Fruit fly (Drosophila melanogaster) whole organism, wandering third instar larva: ENCODE data around the gene Vps8.

Experiments
- Abd-B ChIP-seq: fragments of >200 bp; optimal IDR thresholded peaks from 2 replicates; lab custom pipeline; 2017; ENCODE audit warnings: missing biosample characterization, missing genetic modification characterization
- Hnf4 ChIP-seq: fragments of 200-800 bp; sonication (Bioruptor generic); optimal IDR thresholded peaks from 2 replicates; lab custom pipeline; 2016; ENCODE audit warnings: missing biosample characterization, mild to moderate bottlenecking, missing genetic modification characterization
- Hr78 ChIP-seq: fragments of >200 bp; optimal IDR thresholded peaks from 2 replicates; lab custom pipeline; 2017; ENCODE audit warnings: missing biosample characterization, missing genetic modification characterization
- Mio ChIP-seq: sonication (Bioruptor generic); optimal IDR thresholded peaks from 2 replicates; lab custom pipeline; 2016; ENCODE audit warnings: missing biosample characterization, missing genetic modification characterization
- OdsH ChIP-seq: fragments of 200-800 bp; sonication (Bioruptor generic); optimal IDR thresholded peaks from 2 replicates; lab custom pipeline; 2016; ENCODE audit warnings: missing biosample characterization, mild to moderate bottlenecking, missing genetic modification characterization
- Sp1 ChIP-seq: fragments of 200-800 bp; sonication (Bioruptor generic); optimal IDR thresholded peaks from 3 replicates; lab custom pipeline; 2019; ENCODE audit warnings: missing biosample characterization, mild to moderate bottlenecking, missing genetic modification characterization, moderate library complexity
- Vsx2 ChIP-seq: fragments of 200-300, 225-300 bp; sonication (Bioruptor generic); optimal IDR thresholded peaks from 2 replicates; lab custom pipeline; 2018; ENCODE audit warnings: missing biosample characterization, missing genetic modification characterization; ENCODE audit not compliant: partially characterized antibody
- br ChIP-seq: fragments of 200-800 bp; sonication (Bioruptor generic); optimal IDR thresholded peaks from 2 replicates; lab custom pipeline; 2016; ENCODE audit warnings: missing biosample characterization, missing genetic modification characterization
- ey ChIP-seq: fragments of 200-800 bp; sonication (Bioruptor generic); optimal IDR thresholded peaks from 2 replicates; lab custom pipeline; 2016; ENCODE audit warnings: missing biosample characterization, missing genetic modification characterization
- h ChIP-seq: fragments of 200-800 bp; sonication (Bioruptor generic); optimal IDR thresholded peaks from 3 replicates; lab custom pipeline; 2016; ENCODE audit warnings: missing biosample characterization, mild to moderate bottlenecking, missing genetic modification characterization
- lola ChIP-seq: fragments of >200 bp; optimal IDR thresholded peaks from 2 replicates; lab custom pipeline; 2017; ENCODE audit warnings: missing biosample characterization, missing genetic modification characterization
- pan ChIP-seq: fragments of >200 bp; optimal IDR thresholded peaks from 2 replicates; lab custom pipeline; 2017
- psq ChIP-seq: fragments of 200-800 bp; sonication (Bioruptor generic); optimal IDR thresholded peaks from 3 replicates; lab custom pipeline; 2017; ENCODE audit warnings: missing biosample characterization, mild to moderate bottlenecking, missing genetic modification characterization, moderate library complexity
- sv ChIP-seq: fragments of 200-800 bp; sonication (Bioruptor generic); optimal IDR thresholded peaks from 3 replicates; lab custom pipeline; 2016; ENCODE audit warnings: missing biosample characterization, missing genetic modification characterization

DNA sequence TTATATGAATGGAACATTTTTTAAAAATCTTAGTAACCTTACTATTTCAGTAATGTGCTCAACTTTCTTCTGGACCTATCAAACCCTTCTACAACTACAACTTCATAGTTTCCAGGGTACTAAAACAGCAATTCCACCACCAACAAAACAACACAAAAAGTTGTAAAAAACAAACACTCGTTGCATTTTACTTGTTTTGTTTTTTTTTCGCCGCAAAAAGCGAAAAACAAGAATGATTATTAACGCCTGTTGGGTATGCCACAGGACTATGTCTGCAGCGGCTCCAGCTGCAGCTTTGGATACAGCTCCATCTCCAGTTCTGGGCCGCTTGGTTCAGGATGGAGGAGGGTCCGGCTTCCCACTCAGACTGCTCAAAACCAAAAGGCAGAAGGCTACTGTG is 47.4 kb downstream of the Vps8 start:
- TF ChIP-seq Vsx2 (no peak), Hr78 (GFP tag; lab: Kevin White, UChicago) (no peak), Hnf4 (GFP tag; lab: Kevin White, UChicago) (no peak), br (GFP tag; lab: Kevin White, UChicago) (no peak), Sp1 (GFP tag; lab: Kevin White, UChicago) (no peak), pan (lab: Kevin White, UChicago) (no peak), Abd-B (GFP tag; lab: Kevin White, UChicago) (no peak), OdsH (no peak), Mio (GFP tag; lab: Kevin White, UChicago) (no peak), psq (GFP tag; lab: Kevin White, UChicago) (no peak), lola (GFP tag; lab: Kevin White, UChicago) (no peak), ey (GFP tag; lab: Kevin White, UChicago) (no peak), sv (GFP tag; lab: Kevin White, UChicago) (no peak), h (GFP tag; lab: Kevin White, UChicago) (no peak)
